Worm (Caenorhabditis elegans) whole organism, young adult: ENCODE results near the gene C48B4.6.

ENCODE experiments used
- B0035.1 ChIP-seq: sonication (generic microtip); optimal IDR thresholded peaks from 2 replicates; lab custom pipeline; 2016; ENCODE audit warnings: missing genetic modification characterization, mild to moderate bottlenecking, missing compliant biosample characterization, missing genotype, missing genetic modification reagents
- B0336.3 ChIP-seq: fragments of 200-800 bp; sonication (Bioruptor generic); IDR thresholded peaks from 2 replicates; pipeline ENCODE4 v1.3.6; 2022; ENCODE audit warnings: missing genetic modification characterization, missing compliant biosample characterization
- F23B12.7 ChIP-seq: sonication (generic microtip); optimal IDR thresholded peaks from 2 replicates; lab custom pipeline; 2017; ENCODE audit warnings: missing genetic modification characterization, mild to moderate bottlenecking, missing compliant biosample characterization, antibody characterized with exemption, moderate library complexity; ENCODE audit not compliant: insufficient read depth
- F37B4.10 ChIP-seq: fragments of 200-800 bp; sonication (Bioruptor generic); IDR thresholded peaks from 2 replicates; pipeline ENCODE4 v1.3.6; 2022; ENCODE audit warnings: missing genetic modification characterization, missing compliant biosample characterization
- K12H6.12 ChIP-seq: fragments of 200-800 bp; sonication (Bioruptor generic); optimal IDR thresholded peaks from 2 replicates; lab custom pipeline; 2018; ENCODE audit warnings: mild to moderate bottlenecking, missing genetic modification characterization, missing compliant biosample characterization
- ama-1 ChIP-seq, 3 experiments: fragments of 150-350 bp in 1 of 3; sonication (generic microtip) in 2 of 3; optimal IDR thresholded peaks; 2 replicates each; lab custom pipeline; 2014 to 2018; ENCODE audit warnings: missing biosample characterization in 2 of 3, missing genetic modification characterization in 2 of 3, missing genetic modification reagents in 2 of 3
- atf-7 ChIP-seq: sonication (generic microtip); optimal IDR thresholded peaks from 2 replicates; lab custom pipeline; 2017; ENCODE audit warnings: mild to moderate bottlenecking, missing genetic modification characterization, missing compliant biosample characterization
- attf-5 ChIP-seq: fragments of 200-800 bp; sonication (Bioruptor generic); optimal IDR thresholded peaks from 2 replicates; lab custom pipeline; 2018; ENCODE audit warnings: mild to moderate bottlenecking, missing genetic modification characterization, missing compliant biosample characterization
- cebp-1 ChIP-seq, 2 experiments: fragments of 200-800 bp in 1 of 2; sonication (Bioruptor generic) in 1 of 2; sonication (generic microtip) in 1 of 2; IDR thresholded peaks in 1 of 2; optimal IDR thresholded peaks in 1 of 2; 2 replicates each; pipeline versions ENCODE4 v1.3.6 to Lab custom; 2017 to 2022; ENCODE audit warnings: missing compliant biosample characterization in 2 of 2, missing genetic modification characterization in 2 of 2, mild to moderate bottlenecking in 1 of 2, missing genetic modification reagents in 1 of 2, moderate library complexity in 1 of 2
- ceh-100 ChIP-seq: fragments of 200-800 bp; sonication (Bioruptor generic); IDR thresholded peaks from 2 replicates; pipeline ENCODE4 v1.3.6; 2022; ENCODE audit warnings: missing genetic modification reagents, missing genetic modification characterization, missing compliant biosample characterization
- ceh-40 ChIP-seq: fragments of 200-800 bp; sonication (Bioruptor generic); IDR thresholded peaks from 2 replicates; pipeline ENCODE4 v1.3.6; 2022; ENCODE audit warnings: missing genetic modification characterization, missing compliant biosample characterization
- dpl-1 ChIP-seq: fragments of 150-350 bp; optimal IDR thresholded peaks from 2 replicates; lab custom pipeline; 2014; ENCODE audit warnings: missing biosample characterization, missing genetic modification reagents, missing genetic modification characterization
- egl-44 ChIP-seq: fragments of 200-800 bp; sonication (Bioruptor generic); IDR thresholded peaks from 2 replicates; pipeline ENCODE4 v1.3.6; 2022; ENCODE audit warnings: missing genetic modification reagents, missing genetic modification characterization, missing compliant biosample characterization
- him-1 ChIP-seq: sonication (generic microtip); optimal IDR thresholded peaks from 2 replicates; lab custom pipeline; 2016; ENCODE audit warnings: missing genotype, missing genetic modification reagents, missing genetic modification characterization, missing compliant biosample characterization
- hlh-12 ChIP-seq: sonication (generic microtip); optimal IDR thresholded peaks from 2 replicates; lab custom pipeline; 2016; ENCODE audit warnings: missing genetic modification characterization, missing compliant biosample characterization
- lin-35 ChIP-seq, 3 experiments: fragments of 150-350 bp in 2 of 3; sonication (generic microtip) in 1 of 3; optimal IDR thresholded peaks; 2 replicates each; lab custom pipeline; 2014 to 2018; ENCODE audit warnings: missing biosample characterization in 3 of 3, missing genetic modification characterization in 3 of 3, missing genetic modification reagents in 3 of 3
- lin-40 ChIP-seq: sonication (generic microtip); optimal IDR thresholded peaks from 2 replicates; lab custom pipeline; 2016; ENCODE audit warnings: missing genetic modification characterization, mild to moderate bottlenecking, missing compliant biosample characterization, missing genotype, missing genetic modification reagents
- madf-10 ChIP-seq: sonication (generic microtip); optimal IDR thresholded peaks from 2 replicates; lab custom pipeline; 2016; ENCODE audit warnings: mild to moderate bottlenecking, missing genetic modification characterization, missing compliant biosample characterization
- madf-3 ChIP-seq: fragments of 200-800 bp; sonication (Bioruptor generic); IDR thresholded peaks from 2 replicates; pipeline ENCODE4 v1.3.6; 2022; ENCODE audit warnings: missing genetic modification reagents, missing genetic modification characterization, missing compliant biosample characterization
- mcd-1 ChIP-seq: fragments of 200-800 bp; sonication (Bioruptor generic); IDR thresholded peaks from 2 replicates; pipeline ENCODE4 v1.3.6; 2022; ENCODE audit warnings: missing genetic modification reagents, missing genetic modification characterization, missing compliant biosample characterization
- nhr-179 ChIP-seq: sonication (generic microtip); optimal IDR thresholded peaks from 2 replicates; lab custom pipeline; 2016; ENCODE audit warnings: mild to moderate bottlenecking, missing genetic modification characterization, missing compliant biosample characterization
- nhr-27 ChIP-seq: fragments of 200-800 bp; sonication (Bioruptor generic); optimal IDR thresholded peaks from 2 replicates; lab custom pipeline; 2018; ENCODE audit warnings: mild to moderate bottlenecking, missing genetic modification characterization, moderate library complexity, missing compliant biosample characterization
- nhr-80 ChIP-seq: sonication (generic microtip); optimal IDR thresholded peaks from 2 replicates; lab custom pipeline; 2016; ENCODE audit warnings: missing genetic modification characterization, missing compliant biosample characterization
- nhr-90 ChIP-seq: sonication (generic microtip); optimal IDR thresholded peaks from 2 replicates; lab custom pipeline; 2016; ENCODE audit warnings: missing genotype, mild to moderate bottlenecking, missing genetic modification characterization, missing compliant biosample characterization
- pbrm-1 ChIP-seq: fragments of 200-800 bp; sonication (Bioruptor generic); IDR thresholded peaks from 2 replicates; pipeline ENCODE4 v1.3.6; 2022; ENCODE audit warnings: missing genetic modification reagents, missing genetic modification characterization, missing compliant biosample characterization
- rpc-1 ChIP-seq, 2 experiments: fragments of 150-350 bp in 1 of 2; sonication (generic microtip) in 1 of 2; optimal IDR thresholded peaks; 2 replicates each; lab custom pipeline; 2014 to 2018; ENCODE audit warnings: missing biosample characterization in 1 of 2, missing genetic modification characterization in 1 of 2, missing genetic modification reagents in 1 of 2, missing genotype in 1 of 2
- unc-130 ChIP-seq: sonication (generic microtip); optimal IDR thresholded peaks from 2 replicates; lab custom pipeline; 2016; ENCODE audit warnings: missing genetic modification reagents, missing genetic modification characterization, missing compliant biosample characterization
- ztf-22 ChIP-seq: fragments of 200-800 bp; sonication (Bioruptor generic); optimal IDR thresholded peaks from 2 replicates; lab custom pipeline; 2018; ENCODE audit warnings: mild to moderate bottlenecking, missing genetic modification characterization, moderate library complexity, missing compliant biosample characterization
- ztf-6 ChIP-seq: fragments of 200-800 bp; sonication (Bioruptor generic); IDR thresholded peaks from 2 replicates; pipeline ENCODE4 v1.3.6; 2022; ENCODE audit warnings: missing genetic modification reagents, missing genetic modification characterization, missing compliant biosample characterization

The C48B4.6 gene

ce11 chrIII:9509764-9510370, 48.5 kb downstream of the C48B4.6 start (continued):
- TF ChIP-seq ceh-100 (GFP tag; lab: Robert Waterston, UW) = 0 out of 2 replicates have a peak, but pooled peaks have one; percentile 12
- no peak for TF ChIP-seq cebp-1 (GFP tag; IDR thresholded peaks at IDR 0.05; lab: Robert Waterston, UW)
- TF ChIP-seq cebp-1 (tag; optimal IDR thresholded peaks at IDR 0.05; lab: Kevin White, UChicago) = peak; percentile 45
- peak; percentile 37 for TF ChIP-seq lin-40 (tag; lab: Kevin White, UChicago)
- peak; percentile 51 for TF ChIP-seq atf-7 (tag; lab: Kevin White, UChicago)
- no peak for TF ChIP-seq ztf-6
- peak; percentile 60; the same call in 1 of the 2 replicates for TF ChIP-seq pbrm-1 (GFP tag; lab: Robert Waterston, UW)
- peak; percentile 38 for TF ChIP-seq him-1 (tag; lab: Kevin White, UChicago)
- TF ChIP-seq F37B4.10 = 0 out of 2 replicates have a peak, but pooled peaks have one; percentile 54
- peak; percentile 41 for TF ChIP-seq ama-1 (optimal IDR thresholded peaks at IDR 0.05; lab: Kevin White, UChicago)
- peak in 1 of 2 experiments; percentile 21 for TF ChIP-seq ama-1 (GFP tag; optimal IDR thresholded peaks at IDR 0.05; lab: Kevin White, UChicago)
- TF ChIP-seq unc-130 (GFP tag; lab: Kevin White, UChicago) = peak; percentile 3
- TF ChIP-seq mcd-1 (GFP tag; lab: Robert Waterston, UW) = 0 out of 2 replicates have a peak, but pooled peaks have one; percentile 19
- TF ChIP-seq madf-10 (tag; lab: Kevin White, UChicago) = peak; percentile 33
- no peak for TF ChIP-seq nhr-90 (tag; lab: Kevin White, UChicago)
- peak; percentile 4 for TF ChIP-seq nhr-179 (tag; lab: Kevin White, UChicago)
- TF ChIP-seq madf-3 (GFP tag; lab: Robert Waterston, UW) = 0 out of 2 replicates have a peak, but pooled peaks have one; percentile 29
- peak; percentile 12 for TF ChIP-seq K12H6.12 (tag; lab: Kevin White, UChicago)
- TF ChIP-seq nhr-27 (tag; lab: Kevin White, UChicago) = peak; percentile 65
- no peak for TF ChIP-seq ztf-22 (GFP tag; lab: Kevin White, UChicago)
- no peak for TF ChIP-seq dpl-1 (GFP tag; lab: Kevin White, UChicago)
- 0 out of 2 replicates have a peak, but pooled peaks have one; percentile 9 for TF ChIP-seq ceh-40
- peak in 1 of 3 experiments; percentile 51 for TF ChIP-seq lin-35 (GFP tag; optimal IDR thresholded peaks at IDR 0.05; lab: Kevin White, UChicago)
- TF ChIP-seq B0336.3 (GFP tag; lab: Robert Waterston, UW) = peak; percentile 65
- TF ChIP-seq hlh-12 (tag; lab: Kevin White, UChicago) = no peak
- TF ChIP-seq rpc-1 (optimal IDR thresholded peaks at IDR 0.05; lab: Kevin White, UChicago) = no peak
- TF ChIP-seq rpc-1 (tag; optimal IDR thresholded peaks at IDR 0.05; lab: Kevin White, UChicago) = no peak
- TF ChIP-seq egl-44 = no peak
- TF ChIP-seq, all 124 proteins: peak for 40

ce11 chrIII:9507799-9508198, 50.6 kb downstream of the C48B4.6 start, which contains the start of gene vha-14:
TSS of gene vha-14 (plus strand) at chrIII:9508100.
- TF ChIP-seq F23B12.7 (tag; lab: Kevin White, UChicago) = peak; percentile 25
- no peak for TF ChIP-seq B0035.1 (tag; lab: Kevin White, UChicago)
- peak; percentile 63 for TF ChIP-seq nhr-80
- TF ChIP-seq attf-5 (GFP tag; lab: Kevin White, UChicago) = peak; percentile 39
- TF ChIP-seq mcd-1 (GFP tag; lab: Robert Waterston, UW) = peak; percentile 38; the same call in 1 of the 2 replicates
- TF ChIP-seq, all 124 proteins: peak for 4
